Worm (Caenorhabditis elegans): Measurements from ENCODE around the gene pfk-1.2.

DNA sequence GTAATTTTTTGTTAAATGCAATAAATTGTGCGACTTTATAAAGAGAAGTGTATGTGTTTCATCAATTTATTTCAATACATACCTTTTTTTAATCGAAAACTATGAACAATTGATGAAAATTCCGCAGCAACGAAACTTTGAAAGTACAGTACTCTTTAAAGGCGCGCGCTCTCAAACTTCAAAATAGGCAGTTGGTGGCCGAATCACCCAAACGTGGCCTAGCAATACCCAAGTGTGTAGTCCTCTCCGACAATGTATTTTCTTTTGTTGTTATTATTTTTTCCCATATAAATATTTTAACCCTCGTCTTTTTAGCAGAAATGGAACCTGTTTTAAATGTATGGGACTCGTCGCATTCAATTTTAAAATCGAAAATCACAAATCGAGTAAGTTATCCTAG is 4.9 kb downstream of the pfk-1.2 start, which contains the start of gene C50F4.4:
- TF ChIP-seq nhr-12 (tag; optimal IDR thresholded peaks at IDR 0.05), result no peak
- no peak for TF ChIP-seq egl-27 (tag; optimal IDR thresholded peaks at IDR 0.05)
- no peak for TF ChIP-seq unc-62 (GFP tag; optimal IDR thresholded peaks at IDR 0.05)
- no peak for TF ChIP-seq fkh-10 (GFP tag; optimal IDR thresholded peaks at IDR 0.05)
- no peak for TF ChIP-seq nhr-77 (tag; optimal IDR thresholded peaks at IDR 0.05)
- no peak for TF ChIP-seq pqm-1 (tag; optimal IDR thresholded peaks at IDR 0.05)
